Worm (Caenorhabditis elegans): ENCODE data around the gene clec-254.

Gene clec-254

DNA sequence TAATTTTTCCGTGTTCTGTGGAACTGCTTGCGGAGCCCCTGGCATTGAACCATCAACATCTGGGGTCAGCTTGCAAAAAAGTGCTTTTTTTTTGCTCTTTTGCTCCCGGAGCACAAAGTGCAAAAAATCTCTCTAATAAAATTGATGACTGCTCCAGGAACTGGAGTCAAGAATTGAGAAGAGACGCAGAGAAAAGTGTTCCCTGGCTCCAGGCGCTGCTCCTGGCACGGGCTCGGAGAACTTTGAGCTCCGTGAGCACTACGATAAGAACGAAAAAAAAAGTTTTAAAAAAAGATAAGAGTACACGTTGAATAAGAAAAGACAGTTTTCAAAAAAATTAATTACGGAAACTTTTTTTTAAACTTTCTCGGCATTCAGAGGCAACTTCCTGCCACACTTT is 28.5 kb upstream of the clec-254 start (continued):
- TF ChIP-seq hlh-30 (tag; optimal IDR thresholded peaks at IDR 0.05; ENCODE audit: insufficient read depth) (peak; percentile 3), unc-39 (tag; optimal IDR thresholded peaks at IDR 0.05) (no peak), php-3 (GFP tag; IDR thresholded peaks at IDR 0.05) (peak; percentile 40; the same call in 1 of the 2 replicates), mdt-29 (GFP tag; IDR thresholded peaks at IDR 0.05) (no peak), zip-11 (GFP tag; IDR thresholded peaks at IDR 0.05) (no peak), dve-1 (tag; optimal IDR thresholded peaks at IDR 0.05; ENCODE audit: insufficient read depth) (peak; percentile 77), nhr-48 (tag; optimal IDR thresholded peaks at IDR 0.05) (peak; percentile 4), ztf-7 (tag; optimal IDR thresholded peaks at IDR 0.05) (no peak), attf-4 (tag; optimal IDR thresholded peaks at IDR 0.05) (no peak), hlh-11 (tag; optimal IDR thresholded peaks at IDR 0.05) (peak; percentile 79), nhr-42 (GFP tag; IDR thresholded peaks at IDR 0.05) (no peak), lin-39 (tag; optimal IDR thresholded peaks at IDR 0.05) (no peak), ceh-28 (tag; optimal IDR thresholded peaks at IDR 0.05) (no peak), nhr-25 (tag; optimal IDR thresholded peaks at IDR 0.05; ENCODE audit: borderline replicate concordance, insufficient read depth) (no peak), mxl-2 (GFP tag; conservative IDR thresholded peaks at IDR 0.05) (no peak), vab-7 (GFP tag; IDR thresholded peaks at IDR 0.05) (no peak), Y75B8A.6 (GFP tag; IDR thresholded peaks at IDR 0.05) (no peak), dpl-1 (GFP tag; optimal IDR thresholded peaks at IDR 0.05) (no peak), skn-1 (tag; optimal IDR thresholded peaks at IDR 0.05) (no peak), cey-2 (tag; optimal IDR thresholded peaks at IDR 0.05; ENCODE audit: borderline replicate concordance, insufficient read depth) (no peak), duxl-1 (tag; optimal IDR thresholded peaks at IDR 0.05; ENCODE audit: poor library complexity) (peak; percentile 92), snpc-4 (tag; optimal IDR thresholded peaks at IDR 0.05) (no peak), zfp-2 (tag; optimal IDR thresholded peaks at IDR 0.05) (no peak), mes-2 (tag; optimal IDR thresholded peaks at IDR 0.05; ENCODE audit: poor library complexity, severe bottlenecking) (no peak), unc-130 (GFP tag; optimal IDR thresholded peaks at IDR 0.05) (no peak)

DNA sequence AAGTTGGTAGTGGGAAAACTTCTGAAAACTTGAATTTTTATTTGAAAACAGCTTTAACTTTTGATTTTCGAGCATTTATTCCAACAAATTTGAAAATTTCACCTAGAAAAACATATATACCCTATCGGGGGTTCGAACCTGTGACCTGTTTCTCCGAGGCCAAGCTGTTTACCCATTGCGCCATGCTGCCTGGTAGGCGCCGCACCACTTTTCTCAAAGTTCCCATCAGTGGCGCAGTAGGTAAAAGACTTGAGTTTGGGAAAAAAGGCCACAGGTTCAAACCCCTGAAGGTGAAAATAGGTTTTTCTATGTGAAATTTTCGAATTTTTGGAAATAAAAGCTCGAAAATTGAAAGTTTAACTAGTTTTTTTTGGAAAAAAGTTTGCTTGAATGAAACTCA is 26.4 kb upstream of the clec-254 start:
- TF ChIP-seq F10B5.3 (tag; optimal IDR thresholded peaks at IDR 0.05) (no peak), pqm-1 (tag; optimal IDR thresholded peaks at IDR 0.05) (no peak), lin-38 (GFP tag; IDR thresholded peaks at IDR 0.05) (0 out of 2 replicates have a peak, but pooled peaks have one; percentile 12), pha-4 (GFP tag; IDR thresholded peaks at IDR 0.05) (0 out of 2 replicates have a peak, but pooled peaks have one; percentile 31), pha-4 (tag; optimal IDR thresholded peaks at IDR 0.05) (no peak), egl-43 (GFP tag; IDR thresholded peaks at IDR 0.05) (0 out of 2 replicates have a peak, but pooled peaks have one; percentile 17), tra-1 (GFP tag; IDR thresholded peaks at IDR 0.05) (0 out of 2 replicates have a peak, but pooled peaks have one; percentile 15), spr-3 (GFP tag; optimal IDR thresholded peaks at IDR 0.05) (no peak), lin-13 (GFP tag; optimal IDR thresholded peaks at IDR 0.05) (peak; percentile 49), aha-1 (tag) (no peak), D1046.2 (GFP tag; IDR thresholded peaks at IDR 0.05) (no peak), duxl-1 (tag; optimal IDR thresholded peaks at IDR 0.05; ENCODE audit: poor library complexity) (no peak), unc-62 (GFP tag; optimal IDR thresholded peaks at IDR 0.05 in 1 of 2) (peak in 1 of 2 experiments; percentile 41), unc-62 (tag; optimal IDR thresholded peaks at IDR 0.05) (no peak)

- TF ChIP-seq skn-1 (tag; optimal IDR thresholded peaks at IDR 0.05) (no peak), php-3 (GFP tag; IDR thresholded peaks at IDR 0.05) (no peak), lin-29 (GFP tag; IDR thresholded peaks at IDR 0.05) (no peak), nhr-28 (tag; optimal IDR thresholded peaks at IDR 0.05) (no peak), ceh-62 (tag; optimal IDR thresholded peaks at IDR 0.05) (no peak), F26F4.8 (GFP tag; conservative IDR thresholded peaks at IDR 0.05) (no peak), ztf-11 (tag; optimal IDR thresholded peaks at IDR 0.05) (no peak), dmd-6 (GFP tag; IDR thresholded peaks at IDR 0.05) (no peak), aha-1 (tag) (peak; percentile 95), hmg-1.1 (GFP tag; IDR thresholded peaks at IDR 0.05) (no peak), gei-8 (GFP tag; optimal IDR thresholded peaks at IDR 0.05) (no peak), mdl-1 (tag; optimal IDR thresholded peaks at IDR 0.05) (no peak), nhr-41 (GFP tag; IDR thresholded peaks at IDR 0.05) (no peak), zag-1 (tag; optimal IDR thresholded peaks at IDR 0.05) (no peak), saeg-2 (GFP tag; IDR thresholded peaks at IDR 0.05) (no peak), Y105C5A.15 (GFP tag; IDR thresholded peaks at IDR 0.05) (no peak)
These were observed 22.1 kb upstream of the clec-254 start, which contains the start of gene Y17D7B.4 for ce11 chrV:18776245-18776737. TSS of gene Y17D7B.4 (minus strand) at chrV:18776687.
